Worm (Caenorhabditis elegans) whole organism, L1 larva: ENCODE data around the gene srh-128.

Source experiments
- ceh-82 ChIP-seq, 3 experiments: fragments of 150-350 bp in 1 of 3; sonication (generic microtip) in 2 of 3; optimal IDR thresholded peaks; 2 replicates each; lab custom pipeline; 2014 to 2017; ENCODE audit warnings: missing biosample characterization in 3 of 3, missing genetic modification characterization in 3 of 3
- efl-1 ChIP-seq, 4 experiments: fragments of 150-350 bp; optimal IDR thresholded peaks in 3 of 4; peaks in 1 of 4; 1 replicate in 1 of 4; 2 replicates in 3 of 4; lab custom pipeline; 2014; ENCODE audit warnings: missing biosample characterization in 2 of 4, missing genetic modification characterization in 2 of 4, missing genetic modification reagents in 2 of 4
- egl-13 ChIP-seq: sonication (generic microtip); optimal IDR thresholded peaks from 2 replicates; lab custom pipeline; 2016; ENCODE audit warnings: missing genotype, missing genetic modification reagents, missing genetic modification characterization, missing compliant biosample characterization
- egl-27 ChIP-seq, 2 experiments: fragments of 150-350 bp in 1 of 2; sonication (generic microtip); optimal IDR thresholded peaks; 3 replicates each; lab custom pipeline; 2017 to 2018; ENCODE audit warnings: missing biosample characterization in 2 of 2, missing genetic modification characterization in 2 of 2, missing genetic modification reagents in 2 of 2
- lin-39 ChIP-seq: fragments of 150-350 bp; optimal IDR thresholded peaks from 2 replicates; lab custom pipeline; 2014; ENCODE audit warnings: missing biosample characterization, missing genetic modification reagents, missing genetic modification characterization
- mep-1 ChIP-seq: fragments of 150-350 bp; optimal IDR thresholded peaks from 2 replicates; lab custom pipeline; 2014; ENCODE audit warnings: missing biosample characterization, missing genetic modification characterization
- snpc-4 ChIP-seq: fragments of 150-350 bp; optimal IDR thresholded peaks from 2 replicates; lab custom pipeline; 2014; ENCODE audit warnings: missing biosample characterization, missing genetic modification characterization
- unc-86 ChIP-seq: sonication (generic microtip); optimal IDR thresholded peaks from 2 replicates; lab custom pipeline; 2016; ENCODE audit warnings: missing genetic modification characterization, missing compliant biosample characterization
- zag-1 ChIP-seq: fragments of 150-350 bp; optimal IDR thresholded peaks from 2 replicates; lab custom pipeline; 2014; ENCODE audit warnings: missing biosample characterization, missing genetic modification characterization
- zip-4 ChIP-seq: fragments of 200-800 bp; sonication (Bioruptor generic); optimal IDR thresholded peaks from 2 replicates; lab custom pipeline; 2018; ENCODE audit warnings: mild to moderate bottlenecking, missing genetic modification characterization, moderate library complexity, missing compliant biosample characterization
- ztf-11 ChIP-seq, 2 experiments: sonication (generic microtip); optimal IDR thresholded peaks; 2 replicates each; lab custom pipeline; 2016 to 2017; ENCODE audit warnings: missing genetic modification characterization in 2 of 2, missing biosample characterization in 1 of 2, missing compliant biosample characterization in 1 of 2

ce11 chrII:2726774-2727173 lies 21.7 kb upstream of the srh-128 start:
- TF ChIP-seq egl-27 (tag; optimal IDR thresholded peaks at IDR 0.05; lab: Kevin White, UChicago) (no peak), egl-13 (tag; lab: Kevin White, UChicago) (no peak), mep-1 (tag; lab: Kevin White, UChicago) (no peak), unc-86 (no peak), zip-4 (GFP tag; lab: Kevin White, UChicago) (no peak), ztf-11 (tag; optimal IDR thresholded peaks at IDR 0.05; lab: Kevin White, UChicago) (no peak), snpc-4 (tag; lab: Kevin White, UChicago) (no peak), zag-1 (tag; lab: Kevin White, UChicago) (no peak), efl-1 (optimal IDR thresholded peaks at IDR 0.05; lab: Kevin White, UChicago) (no peak), efl-1 (GFP tag; optimal IDR thresholded peaks at IDR 0.05 in 1 of 2; lab: Kevin White, UChicago) (no peak), lin-39 (no peak), ceh-82 (tag; optimal IDR thresholded peaks at IDR 0.05; lab: Kevin White, UChicago) (no peak)
